Worm (Caenorhabditis elegans) whole organism, mixed stage, embryonic: ENCODE measurements around the gene srx-6.

Source experiments
- ceh-39 ChIP-seq: fragments of 150-350 bp; optimal IDR thresholded peaks from 2 replicates; lab custom pipeline; 2014; ENCODE audit warnings: missing biosample characterization, missing genetic modification characterization
- elt-1 ChIP-seq: sonication (generic microtip); optimal IDR thresholded peaks from 2 replicates; lab custom pipeline; 2017; ENCODE audit warnings: missing genetic modification characterization, mild to moderate bottlenecking, missing compliant biosample characterization, antibody characterized with exemption, moderate library complexity, borderline replicate concordance; ENCODE audit not compliant: insufficient read depth
- elt-3 ChIP-seq: fragments of 150-350 bp; optimal IDR thresholded peaks from 2 replicates; lab custom pipeline; 2014; ENCODE audit warnings: missing biosample characterization, missing genetic modification characterization
- lin-13 ChIP-seq: fragments of 150-350 bp; optimal IDR thresholded peaks from 2 replicates; lab custom pipeline; 2014; ENCODE audit warnings: missing biosample characterization, missing genetic modification characterization
- nhr-237 ChIP-seq: fragments of 150-350 bp; optimal IDR thresholded peaks from 2 replicates; lab custom pipeline; 2014; ENCODE audit warnings: missing biosample characterization, missing genetic modification characterization
- nhr-76 ChIP-seq: sonication (generic microtip); optimal IDR thresholded peaks from 2 replicates; lab custom pipeline; 2017; ENCODE audit warnings: missing biosample characterization, missing genetic modification characterization
- tbx-8 ChIP-seq: fragments of 200-800 bp; sonication (Bioruptor generic); optimal IDR thresholded peaks from 2 replicates; lab custom pipeline; 2018; ENCODE audit warnings: mild to moderate bottlenecking, missing genetic modification characterization, moderate library complexity, missing compliant biosample characterization
- unc-39 ChIP-seq: fragments of 150-350 bp; optimal IDR thresholded peaks from 2 replicates; lab custom pipeline; 2014; ENCODE audit warnings: missing biosample characterization, missing genetic modification characterization
- unc-62 ChIP-seq: fragments of 150-350 bp; optimal IDR thresholded peaks from 2 replicates; lab custom pipeline; 2014; ENCODE audit warnings: missing biosample characterization, missing genetic modification reagents, missing genetic modification characterization
- ztf-11 ChIP-seq: fragments of 150-350 bp; optimal IDR thresholded peaks from 2 replicates; lab custom pipeline; 2014; ENCODE audit warnings: missing biosample characterization, missing genetic modification characterization

DNA sequence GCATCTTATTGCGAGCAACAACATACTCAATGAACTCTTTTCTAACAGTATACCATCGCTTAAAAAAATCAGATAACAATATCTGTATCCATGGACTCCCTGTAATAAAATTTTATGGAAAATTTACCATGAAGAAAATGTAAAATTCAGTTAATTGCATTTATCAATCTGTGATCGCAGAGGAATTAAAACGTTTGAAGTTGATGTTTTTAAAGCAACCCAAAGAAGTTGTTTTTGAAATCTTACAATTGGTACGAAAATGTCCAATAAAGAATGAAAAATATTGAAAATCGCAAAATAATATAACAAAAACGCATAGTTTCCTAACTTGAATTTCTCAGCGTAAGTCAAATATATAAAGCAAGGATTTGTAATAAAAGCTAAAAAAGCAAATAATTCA is 15.9 kb downstream of the srx-6 start, which contains the start of gene srj-32:
- TF ChIP-seq nhr-76 (tag; lab: Kevin White, UChicago): no peak
- TF ChIP-seq ztf-11 (tag; lab: Kevin White, UChicago): no peak
- TF ChIP-seq elt-3 (tag; lab: Kevin White, UChicago): no peak
- TF ChIP-seq elt-1 (tag; lab: Kevin White, UChicago): no peak
- no peak for TF ChIP-seq tbx-8 (GFP tag; lab: Kevin White, UChicago)
- no peak for TF ChIP-seq unc-39 (tag; lab: Kevin White, UChicago)
- no peak for TF ChIP-seq ceh-39 (tag; lab: Kevin White, UChicago)
- TF ChIP-seq lin-13: no peak
- TF ChIP-seq nhr-237 (tag; lab: Kevin White, UChicago): no peak
- TF ChIP-seq unc-62 (GFP tag; lab: Kevin White, UChicago): no peak
